Worm (Caenorhabditis elegans) whole organism, L3 larva: ENCODE data around the gene W09G12.8.

Source experiments
- ceh-82 ChIP-seq: fragments of 150-350 bp; optimal IDR thresholded peaks from 2 replicates; lab custom pipeline; 2014; ENCODE audit warnings: missing biosample characterization, missing genetic modification characterization
- nhr-12 ChIP-seq: fragments of 150-350 bp; optimal IDR thresholded peaks from 2 replicates; lab custom pipeline; 2014; ENCODE audit warnings: missing biosample characterization, missing genetic modification characterization
- ztf-11 ChIP-seq: fragments of 150-350 bp; optimal IDR thresholded peaks from 2 replicates; lab custom pipeline; 2014; ENCODE audit warnings: missing biosample characterization, missing genetic modification characterization

DNA sequence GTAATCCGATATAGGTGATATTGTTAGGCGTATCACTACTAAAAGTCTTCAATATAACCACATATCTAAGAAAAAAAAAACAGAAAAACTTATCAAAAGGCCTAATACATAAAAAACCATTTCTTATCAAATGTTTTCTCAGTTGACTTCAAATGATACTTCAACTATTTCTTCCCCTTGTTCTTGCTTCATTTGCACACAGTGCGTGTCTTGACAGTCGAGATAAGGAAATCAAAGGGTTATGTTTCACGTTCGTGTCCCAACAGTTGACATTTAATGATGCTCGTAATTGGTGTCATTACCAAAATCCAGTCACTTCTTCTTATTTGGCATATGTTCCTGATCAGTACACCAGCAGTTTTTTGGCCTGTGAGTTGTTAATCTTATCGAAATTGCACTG, 40.7 kb downstream of the W09G12.8 start, which contains the start of gene clec-170:
- TF ChIP-seq nhr-12 (no peak), ztf-11 (tag; lab: Kevin White, UChicago) (no peak), ceh-82 (tag; lab: Kevin White, UChicago) (no peak)
